Fruit fly (Drosophila melanogaster): ENCODE data around the gene Pgant6.

DNA sequence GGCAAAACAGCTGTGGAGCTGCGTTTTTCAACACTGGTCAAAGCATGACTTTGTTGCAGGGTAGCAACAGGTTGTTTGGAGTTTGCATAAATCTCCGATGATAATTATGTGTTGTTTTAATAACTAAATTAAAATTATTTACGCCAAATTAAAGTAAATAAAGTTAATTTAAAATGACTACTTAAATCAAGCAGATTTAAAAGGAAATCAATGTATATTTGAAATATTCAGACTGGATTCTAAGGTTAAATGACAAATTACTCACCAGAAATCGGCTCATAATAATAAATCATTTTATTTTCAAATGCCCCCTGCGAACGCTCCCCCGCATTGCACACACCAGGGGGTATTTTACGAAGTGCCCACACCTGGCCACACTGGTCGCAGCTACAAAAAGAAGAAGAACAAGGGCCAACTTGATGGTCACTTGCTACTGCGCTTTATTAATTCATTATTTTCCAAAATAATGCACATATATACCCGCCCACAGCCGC, 8.0 kb upstream of the Pgant6 start, which contains the start of the genes CG12093 and Atg2:
- TF ChIP-seq N (GFP tag; optimal IDR thresholded peaks at IDR 0.05) = no peak
- no peak for TF ChIP-seq usp (GFP tag; optimal IDR thresholded peaks at IDR 0.05)
- TF ChIP-seq dsf (GFP tag; optimal IDR thresholded peaks at IDR 0.05; ENCODE audit: borderline replicate concordance) = no peak
- peak; percentile 87 for TF ChIP-seq woc (GFP tag; optimal IDR thresholded peaks at IDR 0.05)
- TF ChIP-seq psq (GFP tag; optimal IDR thresholded peaks at IDR 0.05) = peak; percentile 89
- peak; percentile 94 for TF ChIP-seq rgr (GFP tag; optimal IDR thresholded peaks at IDR 0.05)
